Worm (Caenorhabditis elegans): ENCODE results near the gene nrx-1.

DNA sequence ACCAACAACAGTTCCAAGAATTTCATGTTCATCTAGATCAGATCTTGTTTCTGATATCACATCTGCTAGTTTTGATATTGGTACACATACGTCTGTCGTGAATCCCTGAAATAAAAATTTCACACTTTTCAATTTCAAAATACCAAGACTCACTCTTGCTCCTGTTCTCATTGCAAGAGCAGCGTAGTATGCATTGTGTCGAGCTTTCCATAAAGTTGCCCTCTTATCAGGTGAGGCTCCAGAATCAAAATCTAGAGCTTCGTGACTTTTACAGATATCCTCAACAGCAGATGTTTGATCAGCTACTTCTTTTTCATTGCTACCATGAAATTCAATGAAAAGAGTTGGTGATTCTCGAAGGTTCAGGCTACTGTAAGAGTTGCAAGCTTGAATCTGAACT is 64.2 kb downstream of the nrx-1 start, which contains the start of gene F32D8.11:
- no peak for TF ChIP-seq ztf-23 (GFP tag; IDR thresholded peaks at IDR 0.05)
- TF ChIP-seq klf-2 (GFP tag; conservative IDR thresholded peaks at IDR 0.05) = no peak
- TF ChIP-seq ref-1 (GFP tag; conservative IDR thresholded peaks at IDR 0.05) = no peak
- no peak for TF ChIP-seq T22C8.4 (GFP tag; IDR thresholded peaks at IDR 0.05)
- no peak for TF ChIP-seq ztf-29 (GFP tag; IDR thresholded peaks at IDR 0.05)
- no peak for TF ChIP-seq cog-1 (tag; optimal IDR thresholded peaks at IDR 0.05)

Measured in whole organism, midembryonic.